Worm (Caenorhabditis elegans) whole organism, mixed stage, embryonic: ENCODE data around the gene fbxa-63.

Experiments used
- M03D4.4 ChIP-seq: sonication (generic microtip); optimal IDR thresholded peaks from 2 replicates; lab custom pipeline; 2017; ENCODE audit warnings: mild to moderate bottlenecking, missing genetic modification characterization, missing compliant biosample characterization
- bed-3 ChIP-seq: fragments of 200-800 bp; sonication (Bioruptor generic); optimal IDR thresholded peaks from 3 replicates; lab custom pipeline; 2018; ENCODE audit warnings: mild to moderate bottlenecking, missing genetic modification characterization, moderate library complexity, missing compliant biosample characterization
- ceh-43 ChIP-seq: fragments of 200-800 bp; sonication (Bioruptor generic); optimal IDR thresholded peaks from 2 replicates; lab custom pipeline; 2018; ENCODE audit warnings: mild to moderate bottlenecking, missing genetic modification characterization, moderate library complexity, missing compliant biosample characterization
- ceh-83 ChIP-seq: fragments of 200-800 bp; sonication (Bioruptor generic); optimal IDR thresholded peaks from 2 replicates; lab custom pipeline; 2018; ENCODE audit warnings: mild to moderate bottlenecking, missing genetic modification characterization, missing compliant biosample characterization
- ces-1 ChIP-seq: fragments of 150-350 bp; optimal IDR thresholded peaks from 2 replicates; lab custom pipeline; 2014; ENCODE audit warnings: missing biosample characterization, missing genetic modification reagents, missing genetic modification characterization
- cnd-1 ChIP-seq: fragments of 200-800 bp; sonication (Bioruptor generic); optimal IDR thresholded peaks from 2 replicates; lab custom pipeline; 2018; ENCODE audit warnings: mild to moderate bottlenecking, missing genetic modification characterization, missing compliant biosample characterization
- drap-1 ChIP-seq: fragments of 200-800 bp; sonication (Bioruptor generic); optimal IDR thresholded peaks from 3 replicates; lab custom pipeline; 2018; ENCODE audit warnings: mild to moderate bottlenecking, missing genetic modification characterization, missing compliant biosample characterization
- elt-1 ChIP-seq: sonication (generic microtip); optimal IDR thresholded peaks from 2 replicates; lab custom pipeline; 2017; ENCODE audit warnings: missing genetic modification characterization, mild to moderate bottlenecking, missing compliant biosample characterization, antibody characterized with exemption, moderate library complexity, borderline replicate concordance; ENCODE audit not compliant: insufficient read depth
- elt-3 ChIP-seq: fragments of 150-350 bp; optimal IDR thresholded peaks from 2 replicates; lab custom pipeline; 2014; ENCODE audit warnings: missing biosample characterization, missing genetic modification characterization
- flh-1 ChIP-seq: fragments of 200-800 bp; sonication (Bioruptor generic); optimal IDR thresholded peaks from 2 replicates; lab custom pipeline; 2018; ENCODE audit warnings: mild to moderate bottlenecking, missing genetic modification characterization, moderate library complexity, missing compliant biosample characterization
- ham-2 ChIP-seq: fragments of 200-800 bp; sonication (Bioruptor generic); optimal IDR thresholded peaks from 2 replicates; lab custom pipeline; 2018; ENCODE audit warnings: mild to moderate bottlenecking, missing genetic modification characterization, missing compliant biosample characterization
- hlh-1 ChIP-seq: fragments of 150-350 bp; optimal IDR thresholded peaks from 2 replicates; lab custom pipeline; 2014; ENCODE audit warnings: missing biosample characterization, missing genetic modification reagents, missing genetic modification characterization
- lin-13 ChIP-seq: fragments of 150-350 bp; optimal IDR thresholded peaks from 2 replicates; lab custom pipeline; 2014; ENCODE audit warnings: missing biosample characterization, missing genetic modification characterization
- lin-32 ChIP-seq: fragments of 200-800 bp; sonication (Bioruptor generic); optimal IDR thresholded peaks from 2 replicates; lab custom pipeline; 2018; ENCODE audit warnings: mild to moderate bottlenecking, missing genetic modification characterization, missing compliant biosample characterization
- lsy-2 ChIP-seq: fragments of 150-350 bp; optimal IDR thresholded peaks from 2 replicates; lab custom pipeline; 2014; ENCODE audit warnings: missing biosample characterization, missing genetic modification characterization
- mep-1 ChIP-seq: fragments of 150-350 bp; optimal IDR thresholded peaks from 2 replicates; lab custom pipeline; 2017; ENCODE audit warnings: missing biosample characterization, missing genetic modification reagents, missing genetic modification characterization, inconsistent platforms
- mls-2 ChIP-seq: sonication (generic microtip); optimal IDR thresholded peaks from 2 replicates; lab custom pipeline; 2016; ENCODE audit warnings: mild to moderate bottlenecking, missing genetic modification characterization, moderate library complexity, missing compliant biosample characterization
- nhr-12 ChIP-seq: fragments of 150-350 bp; optimal IDR thresholded peaks from 2 replicates; lab custom pipeline; 2014; ENCODE audit warnings: missing biosample characterization, missing genetic modification characterization
- nhr-237 ChIP-seq: fragments of 150-350 bp; optimal IDR thresholded peaks from 2 replicates; lab custom pipeline; 2014; ENCODE audit warnings: missing biosample characterization, missing genetic modification characterization
- nhr-28 ChIP-seq: fragments of 150-350 bp; optimal IDR thresholded peaks from 2 replicates; lab custom pipeline; 2014; ENCODE audit warnings: missing biosample characterization, missing genetic modification characterization
- nhr-76 ChIP-seq: sonication (generic microtip); optimal IDR thresholded peaks from 2 replicates; lab custom pipeline; 2017; ENCODE audit warnings: missing biosample characterization, missing genetic modification characterization
- pha-4 ChIP-seq: fragments of 150-350 bp; optimal IDR thresholded peaks from 2 replicates; lab custom pipeline; 2018; ENCODE audit warnings: missing biosample characterization, missing genetic modification reagents, missing genetic modification characterization
- sem-2 ChIP-seq: fragments of 200-800 bp; sonication (Bioruptor generic); optimal IDR thresholded peaks from 2 replicates; lab custom pipeline; 2018; ENCODE audit warnings: mild to moderate bottlenecking, missing genetic modification characterization, missing compliant biosample characterization
- snpc-4 ChIP-seq: fragments of 150-350 bp; optimal IDR thresholded peaks from 2 replicates; lab custom pipeline; 2014; ENCODE audit warnings: missing biosample characterization, missing genetic modification characterization
- sptf-1 ChIP-seq: sonication (generic microtip); optimal IDR thresholded peaks from 2 replicates; lab custom pipeline; 2017; ENCODE audit warnings: mild to moderate bottlenecking, missing genetic modification characterization, moderate library complexity, missing compliant biosample characterization
- tbx-8 ChIP-seq: fragments of 200-800 bp; sonication (Bioruptor generic); optimal IDR thresholded peaks from 2 replicates; lab custom pipeline; 2018; ENCODE audit warnings: mild to moderate bottlenecking, missing genetic modification characterization, moderate library complexity, missing compliant biosample characterization
- unc-120 ChIP-seq: sonication (generic microtip); optimal IDR thresholded peaks from 2 replicates; lab custom pipeline; 2017; ENCODE audit warnings: missing genetic modification characterization, missing compliant biosample characterization; ENCODE audit not compliant: poor library complexity, severe bottlenecking
- unc-39 ChIP-seq: fragments of 150-350 bp; optimal IDR thresholded peaks from 2 replicates; lab custom pipeline; 2014; ENCODE audit warnings: missing biosample characterization, missing genetic modification characterization
- unc-62 ChIP-seq: fragments of 150-350 bp; optimal IDR thresholded peaks from 2 replicates; lab custom pipeline; 2014; ENCODE audit warnings: missing biosample characterization, missing genetic modification reagents, missing genetic modification characterization
- zip-8 ChIP-seq: fragments of 150-350 bp; optimal IDR thresholded peaks from 2 replicates; lab custom pipeline; 2014; ENCODE audit warnings: missing biosample characterization, missing genetic modification characterization
- ztf-11 ChIP-seq: fragments of 150-350 bp; optimal IDR thresholded peaks from 2 replicates; lab custom pipeline; 2014; ENCODE audit warnings: missing biosample characterization, missing genetic modification characterization

fbxa-63 gene

ce11 chrIII:1220012-1220411 is 23.3 kb upstream of the fbxa-63 start:
- no peak for TF ChIP-seq nhr-237 (tag; lab: Kevin White, UChicago)
- TF ChIP-seq flh-1 = no peak

- TF ChIP-seq snpc-4 (no peak), tbx-8 (no peak), nhr-76 (tag; lab: Kevin White, UChicago) (no peak), nhr-28 (tag; lab: Kevin White, UChicago) (no peak), ces-1 (no peak), sptf-1 (no peak), pha-4 (no peak), unc-62 (GFP tag; lab: Kevin White, UChicago) (no peak), M03D4.4 (no peak), lin-32 (GFP tag; lab: Kevin White, UChicago) (no peak), elt-3 (tag; lab: Kevin White, UChicago) (no peak), lsy-2 (tag; lab: Kevin White, UChicago) (no peak), unc-120 (tag; lab: Kevin White, UChicago) (no peak)
- TF ChIP-seq, all 35 proteins: peak for 0
Measured at ce11 chrIII:1221995-1222394, 21.3 kb upstream of the fbxa-63 start.

ce11 chrIII:1223319-1224093 is 19.8 kb upstream of the fbxa-63 start:
- TF ChIP-seq drap-1 (GFP tag; lab: Kevin White, UChicago) (no peak), hlh-1 (tag; lab: Kevin White, UChicago) (peak; percentile 55), unc-39 (tag; lab: Kevin White, UChicago) (no peak), ham-2 (no peak), ztf-11 (tag; lab: Kevin White, UChicago) (no peak), lin-13 (peak; percentile 0), unc-120 (tag; lab: Kevin White, UChicago) (peak; percentile 26), zip-8 (tag; lab: Kevin White, UChicago) (no peak), bed-3 (GFP tag; lab: Kevin White, UChicago) (no peak), nhr-237 (tag; lab: Kevin White, UChicago) (peak; percentile 4)

ce11 chrIII:1225116-1225515 is 18.2 kb upstream of the fbxa-63 start:
- TF ChIP-seq lsy-2 (tag; lab: Kevin White, UChicago) = no peak
- TF ChIP-seq snpc-4 = no peak
- TF ChIP-seq zip-8 (tag; lab: Kevin White, UChicago) = no peak
- no peak for TF ChIP-seq elt-3 (tag; lab: Kevin White, UChicago)
- no peak for TF ChIP-seq M03D4.4
- TF ChIP-seq ceh-43 = no peak
- no peak for TF ChIP-seq unc-120 (tag; lab: Kevin White, UChicago)
- no peak for TF ChIP-seq elt-1 (tag; lab: Kevin White, UChicago)
- no peak for TF ChIP-seq lin-32 (GFP tag; lab: Kevin White, UChicago)
- TF ChIP-seq hlh-1 (tag; lab: Kevin White, UChicago) = no peak
- TF ChIP-seq cnd-1 = no peak
- TF ChIP-seq ceh-83 (GFP tag; lab: Kevin White, UChicago) = no peak
- no peak for TF ChIP-seq nhr-12
- no peak for TF ChIP-seq unc-39 (tag; lab: Kevin White, UChicago)
- TF ChIP-seq ztf-11 (tag; lab: Kevin White, UChicago) = no peak
- TF ChIP-seq drap-1 (GFP tag; lab: Kevin White, UChicago) = no peak
- TF ChIP-seq, all 35 proteins: peak for 0

ce11 chrIII:1225595-1225994 is 17.7 kb upstream of the fbxa-63 start:
- TF ChIP-seq ces-1 (peak; percentile 84), ztf-11 (tag; lab: Kevin White, UChicago) (no peak), pha-4 (no peak), unc-120 (tag; lab: Kevin White, UChicago) (peak; percentile 24)

ce11 chrIII:1226256-1226655 is 17.1 kb upstream of the fbxa-63 start:
- TF ChIP-seq pha-4 (peak; percentile 98), zip-8 (tag; lab: Kevin White, UChicago) (no peak), snpc-4 (no peak), ceh-43 (no peak), sem-2 (GFP tag; lab: Kevin White, UChicago) (no peak), mep-1 (no peak), unc-39 (tag; lab: Kevin White, UChicago) (no peak), lsy-2 (tag; lab: Kevin White, UChicago) (peak; percentile 20), nhr-28 (tag; lab: Kevin White, UChicago) (no peak), sptf-1 (peak; percentile 16), ztf-11 (tag; lab: Kevin White, UChicago) (no peak), mls-2 (tag; lab: Kevin White, UChicago) (no peak), hlh-1 (tag; lab: Kevin White, UChicago) (no peak), lin-13 (no peak), elt-1 (tag; lab: Kevin White, UChicago) (no peak), ces-1 (no peak)
- TF ChIP-seq, all 35 proteins: peak for 3
